Fruit fly (Drosophila melanogaster) whole organism, embryonic: ENCODE results near the gene Polr3E.
A peak's percentile ranks its signal among the peaks of the same experiment; 100 is the strongest.

ENCODE experiments used
- B-H1 ChIP-seq: fragments of 200-800 bp; sonication (Bioruptor generic); IDR thresholded peaks from 3 replicates; pipeline ENCODE4 v1.3.6; 2022; ENCODE audit warnings: missing biosample characterization, missing genetic modification characterization
- Bteb2 ChIP-seq: fragments of 200-800 bp; sonication (Bioruptor generic); optimal IDR thresholded peaks from 2 replicates; lab custom pipeline; 2016; ENCODE audit warnings: missing biosample characterization, missing genetic modification characterization
- CG10147 ChIP-seq: fragments of 200-800 bp; sonication (Bioruptor generic); optimal IDR thresholded peaks from 2 replicates; lab custom pipeline; 2019; ENCODE audit warnings: missing biosample characterization, mild to moderate bottlenecking, missing genetic modification characterization, moderate library complexity
- CG10321 ChIP-seq: fragments of 200-800 bp; sonication (Bioruptor generic); IDR thresholded peaks from 2 replicates; pipeline ENCODE4 v1.3.6; 2022; ENCODE audit warnings: missing biosample characterization, missing genetic modification characterization
- CG10565 ChIP-seq: fragments of 200-800 bp; sonication (Bioruptor generic); optimal IDR thresholded peaks from 3 replicates; lab custom pipeline; 2016; ENCODE audit warnings: missing biosample characterization, mild to moderate bottlenecking, missing genetic modification characterization
- CG11398 ChIP-seq: fragments of 200-800 bp; sonication (Bioruptor generic); optimal IDR thresholded peaks from 2 replicates; lab custom pipeline; 2016; ENCODE audit warnings: missing biosample characterization, missing genetic modification characterization
- CG11723 ChIP-seq: fragments of 200-800 bp; sonication (Bioruptor generic); optimal IDR thresholded peaks from 2 replicates; lab custom pipeline; 2017; ENCODE audit warnings: missing biosample characterization, mild to moderate bottlenecking, missing genetic modification characterization
- CG12659 ChIP-seq: fragments of 200-800 bp; sonication (Bioruptor generic); optimal IDR thresholded peaks from 3 replicates; lab custom pipeline; 2017; ENCODE audit warnings: mild to moderate bottlenecking, missing biosample characterization, missing genetic modification reagents, missing genetic modification characterization
- CG13624 ChIP-seq: fragments of 200-800 bp; sonication (Bioruptor generic); optimal IDR thresholded peaks from 2 replicates; lab custom pipeline; 2016; ENCODE audit warnings: missing biosample characterization, missing genetic modification characterization
- CG13894 ChIP-seq: fragments of 200-800 bp; sonication (Bioruptor generic); optimal IDR thresholded peaks from 3 replicates; lab custom pipeline; 2018; ENCODE audit warnings: missing biosample characterization, mild to moderate bottlenecking, missing genetic modification characterization, moderate library complexity
- CG15073 ChIP-seq: fragments of 200-800 bp; sonication (Bioruptor generic); optimal IDR thresholded peaks from 2 replicates; lab custom pipeline; 2016; ENCODE audit warnings: missing biosample characterization, missing genetic modification characterization
- CG16779 ChIP-seq: fragments of 200-800 bp; sonication (Bioruptor generic); IDR thresholded peaks from 2 replicates; pipeline ENCODE4 v1.3.6; 2022; ENCODE audit warnings: missing biosample characterization, missing genetic modification characterization
- CG17186 ChIP-seq: fragments of 200-800 bp; sonication (Bioruptor generic); optimal IDR thresholded peaks from 3 replicates; lab custom pipeline; 2017; ENCODE audit warnings: missing biosample characterization, missing genetic modification reagents, missing genetic modification characterization
- CG1832 ChIP-seq: fragments of 200-800 bp; sonication (Bioruptor generic); optimal IDR thresholded peaks from 2 replicates; lab custom pipeline; 2017; ENCODE audit warnings: missing biosample characterization, mild to moderate bottlenecking, missing genetic modification characterization, inconsistent platforms
- CG18764 ChIP-seq: fragments of 200-800 bp; sonication (Bioruptor generic); optimal IDR thresholded peaks from 3 replicates; lab custom pipeline; 2016; ENCODE audit warnings: missing biosample characterization, missing genetic modification characterization
- CG2202 ChIP-seq: fragments of 200-800 bp; sonication (Bioruptor generic); optimal IDR thresholded peaks from 2 replicates; lab custom pipeline; 2018; ENCODE audit warnings: missing biosample characterization, mild to moderate bottlenecking, missing genetic modification characterization
- CG2678 ChIP-seq: fragments of 200-800 bp; sonication (Bioruptor generic); optimal IDR thresholded peaks from 3 replicates; lab custom pipeline; 2019; ENCODE audit warnings: missing biosample characterization, mild to moderate bottlenecking, missing genetic modification characterization, moderate library complexity
- CG30020 ChIP-seq: fragments of 200-800 bp; optimal IDR thresholded peaks from 2 replicates; lab custom pipeline; 2019; ENCODE audit warnings: missing biosample characterization, mild to moderate bottlenecking, missing genetic modification characterization, moderate library complexity
- CG30431 ChIP-seq: fragments of 200-800 bp; sonication (Bioruptor generic); optimal IDR thresholded peaks from 2 replicates; lab custom pipeline; 2017; ENCODE audit warnings: missing biosample characterization, missing genetic modification characterization
- CG32767 ChIP-seq: fragments of 200-800 bp; sonication (Bioruptor generic); IDR thresholded peaks from 2 replicates; pipeline ENCODE4 v1.3.6; 2022; ENCODE audit warnings: missing biosample characterization, missing genetic modification characterization
- CG34224 ChIP-seq: fragments of 200-800 bp; sonication (Bioruptor generic); IDR thresholded peaks from 3 replicates; pipeline ENCODE4 v1.3.6; 2022; ENCODE audit warnings: missing biosample characterization, missing genetic modification characterization; ENCODE audit not compliant: partially characterized antibody
- CG7987 ChIP-seq: fragments of 200-800 bp; sonication (Bioruptor generic); optimal IDR thresholded peaks from 2 replicates; lab custom pipeline; 2018; ENCODE audit warnings: missing biosample characterization, mild to moderate bottlenecking, missing genetic modification characterization, moderate library complexity
- CG8089 ChIP-seq: fragments of 200-800 bp; sonication (Bioruptor generic); optimal IDR thresholded peaks from 3 replicates; lab custom pipeline; 2016; ENCODE audit warnings: missing biosample characterization, missing genetic modification characterization
- Chrac-16 ChIP-seq: fragments of 200-800 bp; sonication (Bioruptor generic); optimal IDR thresholded peaks from 3 replicates; lab custom pipeline; 2016; ENCODE audit warnings: missing biosample characterization, missing genetic modification characterization
- Dip2 ChIP-seq: fragments of 200-800 bp; sonication (Bioruptor generic); IDR thresholded peaks from 2 replicates; pipeline ENCODE4 v1.3.6; 2022; ENCODE audit warnings: missing biosample characterization, missing genetic modification characterization
- Drgx ChIP-seq: fragments of 200-800 bp; sonication (Bioruptor generic); IDR thresholded peaks from 2 replicates; pipeline ENCODE4 v1.3.6; 2022; ENCODE audit warnings: missing biosample characterization, missing genetic modification characterization
- Gug ChIP-seq: fragments of 200-800 bp; sonication (Bioruptor generic); IDR thresholded peaks from 4 replicates; pipeline ENCODE4 v1.3.6; 2022; ENCODE audit warnings: missing biosample characterization, missing genetic modification characterization
- HHEX ChIP-seq: fragments of 200-800 bp; sonication (Bioruptor generic); optimal IDR thresholded peaks from 3 replicates; lab custom pipeline; 2017; ENCODE audit warnings: missing biosample characterization, mild to moderate bottlenecking, missing genetic modification characterization, missing genetic modification reagents
- Hmx ChIP-seq: fragments of 200-800 bp; sonication (Bioruptor generic); optimal IDR thresholded peaks from 2 replicates; lab custom pipeline; 2016; ENCODE audit warnings: missing biosample characterization, missing genetic modification characterization
- Hr39 ChIP-seq: fragments of >200 bp; optimal IDR thresholded peaks from 2 replicates; lab custom pipeline; 2017
- YL-1 ChIP-seq: fragments of 200-800 bp; sonication (Bioruptor generic); optimal IDR thresholded peaks from 3 replicates; lab custom pipeline; 2017; ENCODE audit warnings: missing biosample characterization, mild to moderate bottlenecking, missing genetic modification characterization
- cato ChIP-seq: fragments of 200-800 bp; sonication (Bioruptor generic); optimal IDR thresholded peaks from 2 replicates; lab custom pipeline; 2016; ENCODE audit warnings: missing biosample characterization, missing genetic modification characterization, borderline replicate concordance
- crp ChIP-seq, 2 experiments: fragments of 200-800 bp; sonication (Bioruptor generic); optimal IDR thresholded peaks; 2 replicates in 1 of 2; 3 replicates in 1 of 2; lab custom pipeline; 2017; ENCODE audit warnings: missing biosample characterization in 2 of 2, missing genetic modification characterization in 2 of 2, mild to moderate bottlenecking in 1 of 2, moderate library complexity in 1 of 2
- dan ChIP-seq: fragments of 200-800 bp; sonication (Bioruptor generic); IDR thresholded peaks from 2 replicates; pipeline ENCODE4 v1.3.6; 2022; ENCODE audit warnings: missing biosample characterization, missing genetic modification characterization
- danr ChIP-seq: fragments of 200-800 bp; sonication (Bioruptor generic); IDR thresholded peaks from 2 replicates; pipeline ENCODE4 v1.3.6; 2022; ENCODE audit warnings: missing biosample characterization, missing genetic modification characterization
- disco-r ChIP-seq: fragments of 200-800 bp; sonication (Bioruptor generic); optimal IDR thresholded peaks from 2 replicates; lab custom pipeline; 2016; ENCODE audit warnings: missing biosample characterization, missing genetic modification characterization
- gfzf ChIP-seq: fragments of 200-800 bp; sonication (Bioruptor generic); optimal IDR thresholded peaks from 2 replicates; lab custom pipeline; 2016; ENCODE audit warnings: missing biosample characterization, mild to moderate bottlenecking, missing genetic modification characterization, moderate library complexity
- hth ChIP-seq: fragments of >200 bp; optimal IDR thresholded peaks from 2 replicates; lab custom pipeline; 2017; ENCODE audit warnings: inconsistent platforms
- kay ChIP-seq: fragments of 200-800 bp; sonication (Bioruptor generic); optimal IDR thresholded peaks from 2 replicates; lab custom pipeline; 2016; ENCODE audit warnings: missing biosample characterization, missing genetic modification characterization
- lola ChIP-seq, 3 experiments: fragments of >200 bp in 2 of 3; fragments of 200-800 bp in 1 of 3; sonication (Bioruptor generic) in 1 of 3; optimal IDR thresholded peaks; 2 replicates each; lab custom pipeline; 2017 to 2019; ENCODE audit warnings: missing biosample characterization in 3 of 3, missing genetic modification characterization in 3 of 3, mild to moderate bottlenecking in 1 of 3, moderate library complexity in 1 of 3
- luna ChIP-seq: fragments of 200-800 bp; sonication (Bioruptor generic); optimal IDR thresholded peaks from 2 replicates; lab custom pipeline; 2016; ENCODE audit warnings: missing biosample characterization, missing genetic modification characterization
- phol ChIP-seq: fragments of 200-800 bp; sonication (Bioruptor generic); optimal IDR thresholded peaks from 3 replicates; lab custom pipeline; 2018; ENCODE audit warnings: missing biosample characterization, mild to moderate bottlenecking, missing genetic modification characterization, moderate library complexity
- prd ChIP-seq, 3 experiments: fragments of >200 bp in 2 of 3; fragments of 200-800 bp in 1 of 3; sonication (Bioruptor generic) in 1 of 3; optimal IDR thresholded peaks in 2 of 3; IDR thresholded peaks in 1 of 3; 2 replicates in 2 of 3; 3 replicates in 1 of 3; pipeline versions ENCODE4 v1.3.6 to Lab custom; 2017 to 2022; ENCODE audit warnings: missing biosample characterization in 1 of 3, missing genetic modification characterization in 1 of 3
- pros ChIP-seq: fragments of 200-800 bp; sonication (Bioruptor generic); optimal IDR thresholded peaks from 3 replicates; lab custom pipeline; 2019; ENCODE audit warnings: missing biosample characterization, mild to moderate bottlenecking, missing genetic modification characterization, moderate library complexity
- rib ChIP-seq: fragments of 200-800 bp; sonication (Bioruptor generic); IDR thresholded peaks from 2 replicates; pipeline ENCODE4 v1.3.6; 2022; ENCODE audit warnings: missing biosample characterization, missing genetic modification characterization
- scrt ChIP-seq: fragments of 200-800 bp; sonication (Bioruptor generic); optimal IDR thresholded peaks from 2 replicates; lab custom pipeline; 2018; ENCODE audit warnings: missing biosample characterization, mild to moderate bottlenecking, missing genetic modification characterization, moderate library complexity
- sd ChIP-seq: fragments of 200-800 bp; sonication (Bioruptor generic); optimal IDR thresholded peaks from 3 replicates; lab custom pipeline; 2018; ENCODE audit warnings: missing biosample characterization, mild to moderate bottlenecking, missing genetic modification characterization, moderate library complexity
- sens ChIP-seq: fragments of 200-800 bp; sonication (Bioruptor generic); peaks from one replicate; lab custom pipeline; 2016; ENCODE audit warnings: missing biosample characterization, missing genetic modification characterization
- sens-2 ChIP-seq: fragments of 200-800 bp; sonication (Bioruptor generic); IDR thresholded peaks from 2 replicates; pipeline ENCODE4 v1.3.6; 2022; ENCODE audit warnings: missing biosample characterization, missing genetic modification characterization
- tna ChIP-seq: fragments of 200-800 bp; sonication (Bioruptor generic); IDR thresholded peaks from 2 replicates; pipeline ENCODE4 v1.3.6; 2022; ENCODE audit warnings: missing biosample characterization, missing genetic modification characterization; ENCODE audit not compliant: partially characterized antibody
- toy ChIP-seq: fragments of 200-800 bp; sonication (Bioruptor generic); IDR thresholded peaks from 2 replicates; pipeline ENCODE4 v1.3.6; 2022; ENCODE audit warnings: missing biosample characterization, missing genetic modification characterization
- yki ChIP-seq: fragments of >200 bp; optimal IDR thresholded peaks from 3 replicates; lab custom pipeline; 2018

The Polr3E gene

dm6 chr3L:21058651-21059050 lies 27.0 kb downstream of the Polr3E start (continued):
- no peak for TF ChIP-seq B-H1 (GFP tag; lab: Robert Waterston, UW)
- peak; percentile 6 for TF ChIP-seq CG2678
- no peak for TF ChIP-seq phol (tag; lab: Kevin White, UChicago)
- TF ChIP-seq HHEX (GFP tag; lab: Kevin White, UChicago) = no peak
- TF ChIP-seq prd (optimal IDR thresholded peaks at IDR 0.05; lab: Kevin White, UChicago) = no peak
- TF ChIP-seq prd (GFP tag; IDR thresholded peaks at IDR 0.05; lab: Robert Waterston, UW) = no peak
- peak; percentile 9 for TF ChIP-seq yki
- no peak for TF ChIP-seq sens-2 (GFP tag; lab: Robert Waterston, UW)
- peak; percentile 24 for TF ChIP-seq CG7987 (GFP tag; lab: Kevin White, UChicago)
- TF ChIP-seq CG30020 (tag; lab: Kevin White, UChicago) = no peak
- no peak for TF ChIP-seq pros (GFP tag; lab: Kevin White, UChicago)
- TF ChIP-seq CG15073 (GFP tag; lab: Kevin White, UChicago) = no peak
- TF ChIP-seq Drgx (GFP tag; lab: Robert Waterston, UW) = 0 out of 2 replicates have a peak, but pooled peaks have one; percentile 38
- TF ChIP-seq kay (GFP tag; lab: Kevin White, UChicago) = no peak
- TF ChIP-seq hth (lab: Kevin White, UChicago) = no peak
- no peak for TF ChIP-seq CG17186
- no peak for TF ChIP-seq crp (GFP tag; optimal IDR thresholded peaks at IDR 0.05; lab: Kevin White, UChicago)
- TF ChIP-seq Gug (GFP tag; lab: Robert Waterston, UW) = no peak
- no peak for TF ChIP-seq lola (GFP tag; optimal IDR thresholded peaks at IDR 0.05; lab: Kevin White, UChicago)
- peak; percentile 14; the same call in 1 of the 2 replicates for TF ChIP-seq tna (GFP tag; lab: Robert Waterston, UW)
- peak; percentile 30; the same call in 1 of the 3 replicates for TF ChIP-seq CG34224 (GFP tag; lab: Robert Waterston, UW)
- TF ChIP-seq CG11398 (GFP tag; lab: Kevin White, UChicago) = peak; percentile 21
- TF ChIP-seq disco-r (GFP tag; lab: Kevin White, UChicago) = no peak
- TF ChIP-seq rib (GFP tag; lab: Robert Waterston, UW) = peak; percentile 63; the same call in 1 of the 2 replicates
- no peak for TF ChIP-seq CG8089 (GFP tag; lab: Kevin White, UChicago)
- no peak for TF ChIP-seq danr
- no peak for TF ChIP-seq CG1832 (GFP tag; lab: Kevin White, UChicago)
- TF ChIP-seq Chrac-16 (GFP tag; lab: Kevin White, UChicago) = no peak
- TF ChIP-seq gfzf (GFP tag; lab: Kevin White, UChicago) = no peak
- TF ChIP-seq CG10565 (GFP tag; lab: Kevin White, UChicago) = no peak
- no peak for TF ChIP-seq Hr39 (lab: Kevin White, UChicago)
- no peak for TF ChIP-seq scrt (GFP tag; lab: Kevin White, UChicago)
- TF ChIP-seq Hmx = no peak
- peak; percentile 10 for TF ChIP-seq CG13624
- no peak for TF ChIP-seq CG2202 (tag; lab: Kevin White, UChicago)
- TF ChIP-seq CG10321 (GFP tag; lab: Robert Waterston, UW) = no peak
- TF ChIP-seq YL-1 (GFP tag; lab: Kevin White, UChicago) = no peak
- TF ChIP-seq Bteb2 (GFP tag; lab: Kevin White, UChicago) = no peak
- no peak for TF ChIP-seq toy (GFP tag; lab: Robert Waterston, UW)
- no peak for TF ChIP-seq dan (GFP tag; lab: Robert Waterston, UW)
- no peak for TF ChIP-seq luna
- TF ChIP-seq CG16779 (GFP tag; lab: Robert Waterston, UW) = no peak
- no peak for TF ChIP-seq CG32767 (GFP tag; lab: Robert Waterston, UW)
- peak; percentile 74 for TF ChIP-seq sens (GFP tag; lab: Kevin White, UChicago)
- TF ChIP-seq CG10147 (GFP tag; lab: Kevin White, UChicago) = no peak
- TF ChIP-seq CG12659 = no peak
- no peak for TF ChIP-seq cato
- peak; percentile 23 for TF ChIP-seq sd (tag; lab: Kevin White, UChicago)
- TF ChIP-seq CG13894 = no peak
- TF ChIP-seq Dip2 = no peak
- no peak for TF ChIP-seq CG18764 (GFP tag; lab: Kevin White, UChicago)
- TF ChIP-seq CG30431 = no peak
- TF ChIP-seq CG11723 = no peak
